Worm (Caenorhabditis elegans) whole organism, L1 larva: ENCODE results near the gene F20G2.6.

ENCODE experiments used
- C04F5.9 ChIP-seq: sonication (generic microtip); optimal IDR thresholded peaks from 2 replicates; lab custom pipeline; 2016; ENCODE audit warnings: missing genetic modification characterization, missing compliant biosample characterization
- C16A3.4 ChIP-seq: fragments of 150-350 bp; optimal IDR thresholded peaks from 2 replicates; lab custom pipeline; 2014; ENCODE audit warnings: missing biosample characterization, missing genetic modification characterization
- Y116A8C.19 ChIP-seq: sonication (generic microtip); optimal IDR thresholded peaks from 2 replicates; lab custom pipeline; 2016; ENCODE audit warnings: missing compliant biosample characterization, missing genetic modification characterization, borderline replicate concordance
- alr-1 ChIP-seq: fragments of 200-800 bp; sonication (Bioruptor generic); optimal IDR thresholded peaks from 2 replicates; lab custom pipeline; 2018; ENCODE audit warnings: borderline replicate concordance, mild to moderate bottlenecking, missing genetic modification characterization, missing compliant biosample characterization
- ama-1 ChIP-seq: fragments of 150-350 bp; optimal IDR thresholded peaks from 2 replicates; lab custom pipeline; 2014
- ceh-63 ChIP-seq: fragments of 200-800 bp; sonication (Bioruptor generic); optimal IDR thresholded peaks from 2 replicates; lab custom pipeline; 2018; ENCODE audit warnings: mild to moderate bottlenecking, missing genetic modification characterization, missing compliant biosample characterization
- ceh-8 ChIP-seq: fragments of 200-800 bp; sonication (Bioruptor generic); optimal IDR thresholded peaks from 2 replicates; lab custom pipeline; 2018; ENCODE audit warnings: mild to moderate bottlenecking, missing genetic modification characterization, moderate library complexity, missing compliant biosample characterization
- ceh-88 ChIP-seq: fragments of 200-800 bp; sonication (Bioruptor generic); IDR thresholded peaks from 2 replicates; pipeline ENCODE4 v1.3.6; 2022; ENCODE audit warnings: missing genetic modification characterization, missing compliant biosample characterization
- ceh-90 ChIP-seq: sonication (generic microtip); optimal IDR thresholded peaks from 2 replicates; lab custom pipeline; 2016; ENCODE audit warnings: missing genetic modification characterization, missing compliant biosample characterization
- ces-1 ChIP-seq: fragments of 150-350 bp; optimal IDR thresholded peaks from 2 replicates; lab custom pipeline; 2014; ENCODE audit warnings: missing biosample characterization, missing genetic modification reagents, missing genetic modification characterization
- efl-1 ChIP-seq, 4 experiments: fragments of 150-350 bp; optimal IDR thresholded peaks in 3 of 4; peaks in 1 of 4; 1 replicate in 1 of 4; 2 replicates in 3 of 4; lab custom pipeline; 2014; ENCODE audit warnings: missing biosample characterization in 2 of 4, missing genetic modification characterization in 2 of 4, missing genetic modification reagents in 2 of 4
- egl-13 ChIP-seq: sonication (generic microtip); optimal IDR thresholded peaks from 2 replicates; lab custom pipeline; 2016; ENCODE audit warnings: missing genotype, missing genetic modification reagents, missing genetic modification characterization, missing compliant biosample characterization
- elt-2 ChIP-seq: sonication (generic microtip); optimal IDR thresholded peaks from 2 replicates; lab custom pipeline; 2016; ENCODE audit warnings: missing genetic modification characterization, mild to moderate bottlenecking, inconsistent platforms, missing compliant biosample characterization, missing genetic modification reagents
- elt-3 ChIP-seq, 6 experiments: fragments of 150-350 bp in 1 of 6; sonication (generic microtip); optimal IDR thresholded peaks; 2 replicates each; lab custom pipeline; 2017 to 2018; ENCODE audit warnings: missing biosample characterization in 6 of 6, missing genetic modification characterization in 6 of 6, inconsistent platforms in 1 of 6
- ets-5 ChIP-seq: fragments of 200-800 bp; sonication (Bioruptor generic); IDR thresholded peaks from 2 replicates; pipeline ENCODE4 v1.3.6; 2022; ENCODE audit warnings: missing genetic modification characterization, missing compliant biosample characterization
- fkh-10 ChIP-seq: sonication (generic microtip); optimal IDR thresholded peaks from 2 replicates; lab custom pipeline; 2017; ENCODE audit warnings: missing biosample characterization, missing genetic modification reagents, missing genetic modification characterization
- fkh-8 ChIP-seq: sonication (generic microtip); optimal IDR thresholded peaks from 2 replicates; lab custom pipeline; 2016; ENCODE audit warnings: mild to moderate bottlenecking, missing genetic modification characterization, missing compliant biosample characterization
- fos-1 ChIP-seq: fragments of 150-350 bp; optimal IDR thresholded peaks from 2 replicates; lab custom pipeline; 2014; ENCODE audit warnings: missing biosample characterization, missing genetic modification characterization
- grh-1 ChIP-seq: fragments of 200-800 bp; sonication (Bioruptor generic); IDR thresholded peaks from 2 replicates; pipeline ENCODE4 v1.3.6; 2022; ENCODE audit warnings: missing genetic modification reagents, missing genetic modification characterization, missing compliant biosample characterization
- hlh-4 ChIP-seq: sonication (generic microtip); optimal IDR thresholded peaks from 2 replicates; lab custom pipeline; 2016; ENCODE audit warnings: mild to moderate bottlenecking, missing genetic modification characterization, missing compliant biosample characterization
- isw-1 ChIP-seq: fragments of 200-800 bp; sonication (Bioruptor generic); IDR thresholded peaks from 2 replicates; pipeline ENCODE4 v1.3.6; 2022; ENCODE audit warnings: missing genetic modification characterization, missing compliant biosample characterization
- lin-13 ChIP-seq: fragments of 150-350 bp; optimal IDR thresholded peaks from 2 replicates; lab custom pipeline; 2014; ENCODE audit warnings: missing biosample characterization, missing genetic modification reagents, missing genetic modification characterization
- lin-14 ChIP-seq: fragments of 200-800 bp; sonication (Bioruptor generic); optimal IDR thresholded peaks from 2 replicates; lab custom pipeline; 2018; ENCODE audit warnings: mild to moderate bottlenecking, missing genetic modification characterization, moderate library complexity, missing compliant biosample characterization
- lin-15B ChIP-seq: fragments of 150-350 bp; sonication (generic microtip); optimal IDR thresholded peaks from 3 replicates; lab custom pipeline; 2014; ENCODE audit warnings: missing biosample characterization, missing genetic modification characterization
- lin-35 ChIP-seq, 2 experiments: fragments of 150-350 bp; optimal IDR thresholded peaks; 2 replicates each; lab custom pipeline; 2014; ENCODE audit warnings: missing biosample characterization in 2 of 2, missing genetic modification characterization in 2 of 2, missing genetic modification reagents in 2 of 2
- lin-39 ChIP-seq: fragments of 150-350 bp; optimal IDR thresholded peaks from 2 replicates; lab custom pipeline; 2014; ENCODE audit warnings: missing biosample characterization, missing genetic modification reagents, missing genetic modification characterization
- lir-3 ChIP-seq: sonication (generic microtip); optimal IDR thresholded peaks from 2 replicates; lab custom pipeline; 2016; ENCODE audit warnings: mild to moderate bottlenecking, missing genetic modification characterization, moderate library complexity, missing compliant biosample characterization; ENCODE audit not compliant: poor library complexity
- lsy-2 ChIP-seq, 2 experiments: fragments of 150-350 bp; optimal IDR thresholded peaks; 2 replicates each; lab custom pipeline; 2014; ENCODE audit warnings: missing biosample characterization in 2 of 2, missing genetic modification characterization in 2 of 2
- mdl-1 ChIP-seq, 2 experiments: fragments of 150-350 bp; optimal IDR thresholded peaks; 2 replicates each; lab custom pipeline; 2014 to 2017; ENCODE audit warnings: missing biosample characterization in 2 of 2, missing genetic modification characterization in 2 of 2, inconsistent platforms in 1 of 2
- nhr-11 ChIP-seq: fragments of 150-350 bp; optimal IDR thresholded peaks from 2 replicates; lab custom pipeline; 2014; ENCODE audit warnings: missing biosample characterization, missing genetic modification characterization
- nhr-20 ChIP-seq: sonication (generic microtip); optimal IDR thresholded peaks from 2 replicates; lab custom pipeline; 2016; ENCODE audit warnings: mild to moderate bottlenecking, missing genetic modification characterization, missing compliant biosample characterization
- nhr-28 ChIP-seq: fragments of 150-350 bp; optimal IDR thresholded peaks from 2 replicates; lab custom pipeline; 2014; ENCODE audit warnings: missing biosample characterization, missing genetic modification characterization
- nhr-71 ChIP-seq: sonication (generic microtip); optimal IDR thresholded peaks from 2 replicates; lab custom pipeline; 2016; ENCODE audit warnings: mild to moderate bottlenecking, missing genetic modification characterization, moderate library complexity, missing compliant biosample characterization
- nhr-76 ChIP-seq: sonication (generic microtip); optimal IDR thresholded peaks from 2 replicates; lab custom pipeline; 2017; ENCODE audit warnings: missing biosample characterization, missing genetic modification characterization
- nhr-77 ChIP-seq: fragments of 150-350 bp; optimal IDR thresholded peaks from 2 replicates; lab custom pipeline; 2014; ENCODE audit warnings: missing biosample characterization, missing genetic modification characterization
- nhr-85 ChIP-seq: sonication (generic microtip); peaks from one replicate; lab custom pipeline; 2016; ENCODE audit warnings: missing genetic modification characterization, inconsistent platforms, missing compliant biosample characterization
- pax-3 ChIP-seq: fragments of 200-800 bp; sonication (Bioruptor generic); optimal IDR thresholded peaks from 2 replicates; lab custom pipeline; 2018; ENCODE audit warnings: mild to moderate bottlenecking, missing genetic modification characterization, moderate library complexity, missing compliant biosample characterization
- pqm-1 ChIP-seq: sonication (generic microtip); optimal IDR thresholded peaks from 3 replicates; lab custom pipeline; 2017; ENCODE audit warnings: missing biosample characterization, missing genetic modification characterization
- rnt-1 ChIP-seq: sonication (generic microtip); optimal IDR thresholded peaks from 2 replicates; lab custom pipeline; 2016; ENCODE audit warnings: mild to moderate bottlenecking, missing genetic modification characterization, moderate library complexity, missing compliant biosample characterization
- sptf-1 ChIP-seq: fragments of 150-350 bp; optimal IDR thresholded peaks from 2 replicates; lab custom pipeline; 2014; ENCODE audit warnings: missing biosample characterization, missing genetic modification characterization
- swsn-7 ChIP-seq: sonication (generic microtip); optimal IDR thresholded peaks from 2 replicates; lab custom pipeline; 2016; ENCODE audit warnings: missing genetic modification characterization, missing compliant biosample characterization
- tbx-2 ChIP-seq: sonication (generic microtip); optimal IDR thresholded peaks from 2 replicates; lab custom pipeline; 2016; ENCODE audit warnings: missing genetic modification characterization, missing compliant biosample characterization
- unc-130 ChIP-seq: fragments of 150-350 bp; optimal IDR thresholded peaks from 2 replicates; lab custom pipeline; 2017; ENCODE audit warnings: missing biosample characterization, missing genetic modification characterization, inconsistent platforms
- unc-86 ChIP-seq: sonication (generic microtip); optimal IDR thresholded peaks from 2 replicates; lab custom pipeline; 2016; ENCODE audit warnings: missing genetic modification characterization, missing compliant biosample characterization
- vab-15 ChIP-seq: sonication (generic microtip); optimal IDR thresholded peaks from 2 replicates; lab custom pipeline; 2017; ENCODE audit warnings: missing genotype, mild to moderate bottlenecking, missing genetic modification characterization, missing compliant biosample characterization
- xbp-1 ChIP-seq: sonication (generic microtip); optimal IDR thresholded peaks from 2 replicates; lab custom pipeline; 2016; ENCODE audit warnings: missing genetic modification characterization, missing compliant biosample characterization
- zag-1 ChIP-seq: fragments of 150-350 bp; optimal IDR thresholded peaks from 2 replicates; lab custom pipeline; 2014; ENCODE audit warnings: missing biosample characterization, missing genetic modification characterization
- ztf-11 ChIP-seq, 2 experiments: sonication (generic microtip); optimal IDR thresholded peaks; 2 replicates each; lab custom pipeline; 2016 to 2017; ENCODE audit warnings: missing genetic modification characterization in 2 of 2, missing biosample characterization in 1 of 2, missing compliant biosample characterization in 1 of 2
- ztf-4 ChIP-seq: fragments of 150-350 bp; optimal IDR thresholded peaks from 2 replicates; lab custom pipeline; 2014; ENCODE audit warnings: missing biosample characterization, missing genetic modification characterization

F20G2.6 gene

DNA sequence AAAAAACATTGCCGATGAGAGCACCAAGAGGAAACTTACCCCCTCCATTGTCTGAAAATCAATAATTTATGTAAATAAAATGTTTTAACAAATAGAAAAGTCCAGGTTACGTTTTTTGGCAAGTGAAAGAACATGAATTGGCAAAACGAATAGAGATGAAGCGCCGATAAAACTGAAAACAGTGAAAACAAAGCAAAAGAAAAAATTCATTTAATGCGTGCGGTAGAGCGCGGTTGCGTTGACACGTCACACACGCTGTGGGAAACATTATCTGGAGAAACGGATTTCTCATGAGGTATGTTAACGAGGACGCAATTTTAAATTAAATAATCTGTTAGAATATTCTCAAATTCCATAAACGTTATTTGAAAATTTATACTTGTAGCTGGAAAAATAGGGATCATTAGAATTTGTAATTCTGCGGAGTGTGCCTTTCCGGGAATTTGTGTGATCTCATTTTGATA lies 47.6 kb upstream of the F20G2.6 start, which contains the start of gene zipt-9 (continued):
- no peak for TF ChIP-seq ets-5 (GFP tag; lab: Robert Waterston, UW)
- no peak for TF ChIP-seq ztf-4 (tag; lab: Kevin White, UChicago)
- peak; percentile 71 for TF ChIP-seq unc-86 (tag; lab: Kevin White, UChicago)
- peak; percentile 89 for TF ChIP-seq fkh-8 (tag; lab: Kevin White, UChicago)
- peak; percentile 83 for TF ChIP-seq swsn-7 (tag; lab: Kevin White, UChicago)
- no peak for TF ChIP-seq nhr-11
- TF ChIP-seq C16A3.4 (tag; lab: Kevin White, UChicago): peak; percentile 89
- TF ChIP-seq lin-13 (GFP tag; lab: Kevin White, UChicago): peak; percentile 63
- peak; percentile 62 for TF ChIP-seq ceh-90 (tag; lab: Kevin White, UChicago)
- TF ChIP-seq nhr-85 (tag; lab: Kevin White, UChicago): peak; percentile 88
- TF ChIP-seq ceh-63: peak; percentile 90
- peak in 1 of 2 experiments; percentile 86 for TF ChIP-seq lsy-2 (tag; optimal IDR thresholded peaks at IDR 0.05; lab: Kevin White, UChicago)
- TF ChIP-seq nhr-71 (tag; lab: Kevin White, UChicago): peak; percentile 93
- peak; percentile 7 for TF ChIP-seq elt-2 (tag; lab: Kevin White, UChicago)
- peak; percentile 90 for TF ChIP-seq lin-15B (tag; lab: Kevin White, UChicago)
- no peak for TF ChIP-seq ama-1 (lab: Kevin White, UChicago)
- TF ChIP-seq isw-1 (GFP tag; lab: Robert Waterston, UW): peak; percentile 84
- no peak for TF ChIP-seq Y116A8C.19 (tag; lab: Kevin White, UChicago)
- peak; percentile 90 for TF ChIP-seq lin-14 (GFP tag; lab: Kevin White, UChicago)
- TF ChIP-seq pqm-1 (tag; lab: Kevin White, UChicago): no peak
- no peak for TF ChIP-seq nhr-28 (tag; lab: Kevin White, UChicago)
- peak; percentile 82 for TF ChIP-seq egl-13 (tag; lab: Kevin White, UChicago)
- TF ChIP-seq efl-1 (optimal IDR thresholded peaks at IDR 0.05; lab: Kevin White, UChicago): peak; percentile 82 to 85
- TF ChIP-seq efl-1 (GFP tag; optimal IDR thresholded peaks at IDR 0.05 in 1 of 2; lab: Kevin White, UChicago): peak; percentile 73 to 95
- peak; percentile 84 for TF ChIP-seq xbp-1 (tag; lab: Kevin White, UChicago)
- no peak for TF ChIP-seq ces-1 (GFP tag; lab: Kevin White, UChicago)
- TF ChIP-seq lin-39 (tag; lab: Kevin White, UChicago): peak; percentile 11
- peak; percentile 80 for TF ChIP-seq ceh-88 (GFP tag; lab: Robert Waterston, UW)
- TF ChIP-seq fkh-10 (GFP tag; lab: Kevin White, UChicago): peak; percentile 34
- TF ChIP-seq hlh-4: peak; percentile 5
- TF ChIP-seq lin-35 (GFP tag; optimal IDR thresholded peaks at IDR 0.05; lab: Kevin White, UChicago): peak; percentile 75 to 89
- TF ChIP-seq ceh-8: peak; percentile 32
- TF ChIP-seq fos-1 (tag; lab: Kevin White, UChicago): peak; percentile 65
- TF ChIP-seq C04F5.9 (tag; lab: Kevin White, UChicago): peak; percentile 70
- peak; percentile 89 for TF ChIP-seq nhr-20 (tag; lab: Kevin White, UChicago)
- TF ChIP-seq ztf-11 (tag; optimal IDR thresholded peaks at IDR 0.05; lab: Kevin White, UChicago): peak in 1 of 2 experiments; percentile 90
- no peak for TF ChIP-seq alr-1 (tag; lab: Kevin White, UChicago)
- TF ChIP-seq tbx-2 (tag; lab: Kevin White, UChicago): peak; percentile 82
- peak; percentile 89 for TF ChIP-seq lir-3 (tag; lab: Kevin White, UChicago)
- peak in 1 of 2 experiments; percentile 66 for TF ChIP-seq mdl-1 (tag; optimal IDR thresholded peaks at IDR 0.05; lab: Kevin White, UChicago)
- no peak for TF ChIP-seq zag-1 (tag; lab: Kevin White, UChicago)
- peak; percentile 94 for TF ChIP-seq rnt-1 (tag; lab: Kevin White, UChicago)
- TF ChIP-seq elt-3 (tag; optimal IDR thresholded peaks at IDR 0.05; lab: Kevin White, UChicago): peak in 2 of 6 experiments; percentile 48 to 80
- TF ChIP-seq grh-1 (GFP tag; lab: Robert Waterston, UW): peak; percentile 50; the same call in 1 of the 2 replicates
- peak; percentile 99 for TF ChIP-seq pax-3 (tag; lab: Kevin White, UChicago)
- no peak for TF ChIP-seq nhr-76 (tag; lab: Kevin White, UChicago)
- peak; percentile 51 for TF ChIP-seq unc-130 (tag; lab: Kevin White, UChicago)
- no peak for TF ChIP-seq sptf-1 (tag; lab: Kevin White, UChicago)
- peak; percentile 83 for TF ChIP-seq nhr-77
- TF ChIP-seq vab-15: peak; percentile 89
